Worm (Caenorhabditis elegans) whole organism, mixed stage, embryonic: ENCODE data around the gene F11D11.22.

Experiments
- M03D4.4 ChIP-seq: sonication (generic microtip); optimal IDR thresholded peaks from 2 replicates; lab custom pipeline; 2017; ENCODE audit warnings: mild to moderate bottlenecking, missing genetic modification characterization, missing compliant biosample characterization
- bed-3 ChIP-seq: fragments of 200-800 bp; sonication (Bioruptor generic); optimal IDR thresholded peaks from 3 replicates; lab custom pipeline; 2018; ENCODE audit warnings: mild to moderate bottlenecking, missing genetic modification characterization, moderate library complexity, missing compliant biosample characterization
- blmp-1 ChIP-seq: fragments of 150-350 bp; optimal IDR thresholded peaks from 2 replicates; lab custom pipeline; 2014; ENCODE audit warnings: missing biosample characterization, missing genetic modification characterization
- ceh-39 ChIP-seq: fragments of 150-350 bp; optimal IDR thresholded peaks from 2 replicates; lab custom pipeline; 2014; ENCODE audit warnings: missing biosample characterization, missing genetic modification characterization
- ceh-43 ChIP-seq: fragments of 200-800 bp; sonication (Bioruptor generic); optimal IDR thresholded peaks from 2 replicates; lab custom pipeline; 2018; ENCODE audit warnings: mild to moderate bottlenecking, missing genetic modification characterization, moderate library complexity, missing compliant biosample characterization
- ceh-83 ChIP-seq: fragments of 200-800 bp; sonication (Bioruptor generic); optimal IDR thresholded peaks from 2 replicates; lab custom pipeline; 2018; ENCODE audit warnings: mild to moderate bottlenecking, missing genetic modification characterization, missing compliant biosample characterization
- ces-1 ChIP-seq: fragments of 150-350 bp; optimal IDR thresholded peaks from 2 replicates; lab custom pipeline; 2014; ENCODE audit warnings: missing biosample characterization, missing genetic modification reagents, missing genetic modification characterization
- cnd-1 ChIP-seq: fragments of 200-800 bp; sonication (Bioruptor generic); optimal IDR thresholded peaks from 2 replicates; lab custom pipeline; 2018; ENCODE audit warnings: mild to moderate bottlenecking, missing genetic modification characterization, missing compliant biosample characterization
- drap-1 ChIP-seq: fragments of 200-800 bp; sonication (Bioruptor generic); optimal IDR thresholded peaks from 3 replicates; lab custom pipeline; 2018; ENCODE audit warnings: mild to moderate bottlenecking, missing genetic modification characterization, missing compliant biosample characterization
- elt-1 ChIP-seq: sonication (generic microtip); optimal IDR thresholded peaks from 2 replicates; lab custom pipeline; 2017; ENCODE audit warnings: missing genetic modification characterization, mild to moderate bottlenecking, missing compliant biosample characterization, antibody characterized with exemption, moderate library complexity, borderline replicate concordance; ENCODE audit not compliant: insufficient read depth
- elt-3 ChIP-seq: fragments of 150-350 bp; optimal IDR thresholded peaks from 2 replicates; lab custom pipeline; 2014; ENCODE audit warnings: missing biosample characterization, missing genetic modification characterization
- flh-1 ChIP-seq: fragments of 200-800 bp; sonication (Bioruptor generic); optimal IDR thresholded peaks from 2 replicates; lab custom pipeline; 2018; ENCODE audit warnings: mild to moderate bottlenecking, missing genetic modification characterization, moderate library complexity, missing compliant biosample characterization
- ham-2 ChIP-seq: fragments of 200-800 bp; sonication (Bioruptor generic); optimal IDR thresholded peaks from 2 replicates; lab custom pipeline; 2018; ENCODE audit warnings: mild to moderate bottlenecking, missing genetic modification characterization, missing compliant biosample characterization
- hlh-1 ChIP-seq: fragments of 150-350 bp; optimal IDR thresholded peaks from 2 replicates; lab custom pipeline; 2014; ENCODE audit warnings: missing biosample characterization, missing genetic modification reagents, missing genetic modification characterization
- lin-13 ChIP-seq: fragments of 150-350 bp; optimal IDR thresholded peaks from 2 replicates; lab custom pipeline; 2014; ENCODE audit warnings: missing biosample characterization, missing genetic modification characterization
- lin-32 ChIP-seq: fragments of 200-800 bp; sonication (Bioruptor generic); optimal IDR thresholded peaks from 2 replicates; lab custom pipeline; 2018; ENCODE audit warnings: mild to moderate bottlenecking, missing genetic modification characterization, missing compliant biosample characterization
- lsy-2 ChIP-seq: fragments of 150-350 bp; optimal IDR thresholded peaks from 2 replicates; lab custom pipeline; 2014; ENCODE audit warnings: missing biosample characterization, missing genetic modification characterization
- mab-5 ChIP-seq: fragments of 150-350 bp; optimal IDR thresholded peaks from 2 replicates; lab custom pipeline; 2014; ENCODE audit warnings: missing biosample characterization, missing genetic modification characterization
- mep-1 ChIP-seq: fragments of 150-350 bp; optimal IDR thresholded peaks from 2 replicates; lab custom pipeline; 2017; ENCODE audit warnings: missing biosample characterization, missing genetic modification reagents, missing genetic modification characterization, inconsistent platforms
- mls-2 ChIP-seq: sonication (generic microtip); optimal IDR thresholded peaks from 2 replicates; lab custom pipeline; 2016; ENCODE audit warnings: mild to moderate bottlenecking, missing genetic modification characterization, moderate library complexity, missing compliant biosample characterization
- nhr-12 ChIP-seq: fragments of 150-350 bp; optimal IDR thresholded peaks from 2 replicates; lab custom pipeline; 2014; ENCODE audit warnings: missing biosample characterization, missing genetic modification characterization
- nhr-2 ChIP-seq: fragments of 150-350 bp; optimal IDR thresholded peaks from 2 replicates; lab custom pipeline; 2014; ENCODE audit warnings: missing biosample characterization, missing genetic modification characterization
- nhr-237 ChIP-seq: fragments of 150-350 bp; optimal IDR thresholded peaks from 2 replicates; lab custom pipeline; 2014; ENCODE audit warnings: missing biosample characterization, missing genetic modification characterization
- pha-4 ChIP-seq: fragments of 150-350 bp; optimal IDR thresholded peaks from 2 replicates; lab custom pipeline; 2018; ENCODE audit warnings: missing biosample characterization, missing genetic modification reagents, missing genetic modification characterization
- sem-2 ChIP-seq: fragments of 200-800 bp; sonication (Bioruptor generic); optimal IDR thresholded peaks from 2 replicates; lab custom pipeline; 2018; ENCODE audit warnings: mild to moderate bottlenecking, missing genetic modification characterization, missing compliant biosample characterization
- snpc-4 ChIP-seq: fragments of 150-350 bp; optimal IDR thresholded peaks from 2 replicates; lab custom pipeline; 2014; ENCODE audit warnings: missing biosample characterization, missing genetic modification characterization
- sptf-1 ChIP-seq: sonication (generic microtip); optimal IDR thresholded peaks from 2 replicates; lab custom pipeline; 2017; ENCODE audit warnings: mild to moderate bottlenecking, missing genetic modification characterization, moderate library complexity, missing compliant biosample characterization
- unc-120 ChIP-seq: sonication (generic microtip); optimal IDR thresholded peaks from 2 replicates; lab custom pipeline; 2017; ENCODE audit warnings: missing genetic modification characterization, missing compliant biosample characterization; ENCODE audit not compliant: poor library complexity, severe bottlenecking
- unc-39 ChIP-seq: fragments of 150-350 bp; optimal IDR thresholded peaks from 2 replicates; lab custom pipeline; 2014; ENCODE audit warnings: missing biosample characterization, missing genetic modification characterization
- zip-8 ChIP-seq: fragments of 150-350 bp; optimal IDR thresholded peaks from 2 replicates; lab custom pipeline; 2014; ENCODE audit warnings: missing biosample characterization, missing genetic modification characterization
- ztf-11 ChIP-seq: fragments of 150-350 bp; optimal IDR thresholded peaks from 2 replicates; lab custom pipeline; 2014; ENCODE audit warnings: missing biosample characterization, missing genetic modification characterization

The F11D11.22 gene

ce11 chrV:18771390-18771789 lies 9.2 kb downstream of the F11D11.22 start, which contains the start of gene clec-256:
Gene clec-256 (plus strand): TSS chrV:18771690.
- TF ChIP-seq M03D4.4 (tag; lab: Kevin White, UChicago) (no peak), lin-32 (GFP tag; lab: Kevin White, UChicago) (no peak), lsy-2 (tag; lab: Kevin White, UChicago) (no peak), sem-2 (no peak), ceh-83 (GFP tag; lab: Kevin White, UChicago) (no peak), snpc-4 (no peak)
- TF ChIP-seq, all 35 proteins: peak for 0

ce11 chrV:18771804-18772386 lies 9.8 kb downstream of the F11D11.22 start:
- TF ChIP-seq drap-1 (no peak), cnd-1 (tag; lab: Kevin White, UChicago) (no peak), lin-13 (no peak), sem-2 (no peak), ceh-43 (no peak), sptf-1 (tag; lab: Kevin White, UChicago) (no peak), M03D4.4 (tag; lab: Kevin White, UChicago) (no peak), mep-1 (tag; lab: Kevin White, UChicago) (no peak), blmp-1 (tag; lab: Kevin White, UChicago) (no peak), ceh-83 (GFP tag; lab: Kevin White, UChicago) (no peak), nhr-12 (tag; lab: Kevin White, UChicago) (no peak), flh-1 (GFP tag; lab: Kevin White, UChicago) (no peak), elt-3 (no peak), lin-32 (GFP tag; lab: Kevin White, UChicago) (no peak), ham-2 (GFP tag; lab: Kevin White, UChicago) (no peak)

- TF ChIP-seq pha-4 (tag; lab: Kevin White, UChicago): no peak
Observed at ce11 chrV:18772761-18773160, 10.6 kb downstream of the F11D11.22 start, which contains the start of gene clec-257. Gene clec-257 (plus strand): TSS chrV:18773061.

ce11 chrV:18776245-18776737 lies 14.1 kb downstream of the F11D11.22 start, which contains the start of gene Y17D7B.4:
Gene Y17D7B.4 (minus strand): TSS chrV:18776687.
- TF ChIP-seq nhr-2 (tag; lab: Kevin White, UChicago) (no peak), unc-120 (tag; lab: Kevin White, UChicago) (no peak), ces-1 (GFP tag; lab: Kevin White, UChicago) (no peak), lsy-2 (tag; lab: Kevin White, UChicago) (no peak), nhr-237 (no peak), elt-3 (no peak), cnd-1 (tag; lab: Kevin White, UChicago) (no peak)

- TF ChIP-seq elt-3: no peak
- TF ChIP-seq elt-1 (tag; lab: Kevin White, UChicago): no peak
- no peak for TF ChIP-seq lsy-2 (tag; lab: Kevin White, UChicago)
- no peak for TF ChIP-seq pha-4 (tag; lab: Kevin White, UChicago)
- no peak for TF ChIP-seq unc-39
- no peak for TF ChIP-seq nhr-12 (tag; lab: Kevin White, UChicago)
- TF ChIP-seq ceh-39 (tag; lab: Kevin White, UChicago): no peak
- no peak for TF ChIP-seq drap-1
- TF ChIP-seq flh-1 (GFP tag; lab: Kevin White, UChicago): no peak
- no peak for TF ChIP-seq bed-3 (GFP tag; lab: Kevin White, UChicago)
- TF ChIP-seq mab-5: no peak
- TF ChIP-seq cnd-1 (tag; lab: Kevin White, UChicago): no peak
- no peak for TF ChIP-seq zip-8
- no peak for TF ChIP-seq lin-13
- TF ChIP-seq lin-32 (GFP tag; lab: Kevin White, UChicago): no peak
- no peak for TF ChIP-seq hlh-1
- no peak for TF ChIP-seq unc-120 (tag; lab: Kevin White, UChicago)
- TF ChIP-seq sem-2: no peak
- no peak for TF ChIP-seq ztf-11 (tag; lab: Kevin White, UChicago)
- TF ChIP-seq mls-2 (tag; lab: Kevin White, UChicago): no peak
Observed at ce11 chrV:18780605-18781004, 18.5 kb downstream of the F11D11.22 start.
